Worm (Caenorhabditis elegans) whole organism, mixed stage, embryonic: ENCODE measurements around the gene F08F3.4.

Experiments used
- bed-3 ChIP-seq: fragments of 200-800 bp; sonication (Bioruptor generic); optimal IDR thresholded peaks from 3 replicates; lab custom pipeline; 2018; ENCODE audit warnings: mild to moderate bottlenecking, missing genetic modification characterization, moderate library complexity, missing compliant biosample characterization
- elt-1 ChIP-seq: sonication (generic microtip); optimal IDR thresholded peaks from 2 replicates; lab custom pipeline; 2017; ENCODE audit warnings: missing genetic modification characterization, mild to moderate bottlenecking, missing compliant biosample characterization, antibody characterized with exemption, moderate library complexity, borderline replicate concordance; ENCODE audit not compliant: insufficient read depth
- ham-2 ChIP-seq: fragments of 200-800 bp; sonication (Bioruptor generic); optimal IDR thresholded peaks from 2 replicates; lab custom pipeline; 2018; ENCODE audit warnings: mild to moderate bottlenecking, missing genetic modification characterization, missing compliant biosample characterization
- hlh-1 ChIP-seq: fragments of 150-350 bp; optimal IDR thresholded peaks from 2 replicates; lab custom pipeline; 2014; ENCODE audit warnings: missing biosample characterization, missing genetic modification reagents, missing genetic modification characterization
- lin-13 ChIP-seq: fragments of 150-350 bp; optimal IDR thresholded peaks from 2 replicates; lab custom pipeline; 2014; ENCODE audit warnings: missing biosample characterization, missing genetic modification characterization
- mab-5 ChIP-seq: fragments of 150-350 bp; optimal IDR thresholded peaks from 2 replicates; lab custom pipeline; 2014; ENCODE audit warnings: missing biosample characterization, missing genetic modification characterization
- nhr-12 ChIP-seq: fragments of 150-350 bp; optimal IDR thresholded peaks from 2 replicates; lab custom pipeline; 2014; ENCODE audit warnings: missing biosample characterization, missing genetic modification characterization
- nhr-28 ChIP-seq: fragments of 150-350 bp; optimal IDR thresholded peaks from 2 replicates; lab custom pipeline; 2014; ENCODE audit warnings: missing biosample characterization, missing genetic modification characterization
- nhr-76 ChIP-seq: sonication (generic microtip); optimal IDR thresholded peaks from 2 replicates; lab custom pipeline; 2017; ENCODE audit warnings: missing biosample characterization, missing genetic modification characterization
- pha-4 ChIP-seq: fragments of 150-350 bp; optimal IDR thresholded peaks from 2 replicates; lab custom pipeline; 2018; ENCODE audit warnings: missing biosample characterization, missing genetic modification reagents, missing genetic modification characterization
- sem-2 ChIP-seq: fragments of 200-800 bp; sonication (Bioruptor generic); optimal IDR thresholded peaks from 2 replicates; lab custom pipeline; 2018; ENCODE audit warnings: mild to moderate bottlenecking, missing genetic modification characterization, missing compliant biosample characterization
- snpc-4 ChIP-seq: fragments of 150-350 bp; optimal IDR thresholded peaks from 2 replicates; lab custom pipeline; 2014; ENCODE audit warnings: missing biosample characterization, missing genetic modification characterization
- unc-120 ChIP-seq: sonication (generic microtip); optimal IDR thresholded peaks from 2 replicates; lab custom pipeline; 2017; ENCODE audit warnings: missing genetic modification characterization, missing compliant biosample characterization; ENCODE audit not compliant: poor library complexity, severe bottlenecking
- unc-62 ChIP-seq: fragments of 150-350 bp; optimal IDR thresholded peaks from 2 replicates; lab custom pipeline; 2014; ENCODE audit warnings: missing biosample characterization, missing genetic modification reagents, missing genetic modification characterization

DNA sequence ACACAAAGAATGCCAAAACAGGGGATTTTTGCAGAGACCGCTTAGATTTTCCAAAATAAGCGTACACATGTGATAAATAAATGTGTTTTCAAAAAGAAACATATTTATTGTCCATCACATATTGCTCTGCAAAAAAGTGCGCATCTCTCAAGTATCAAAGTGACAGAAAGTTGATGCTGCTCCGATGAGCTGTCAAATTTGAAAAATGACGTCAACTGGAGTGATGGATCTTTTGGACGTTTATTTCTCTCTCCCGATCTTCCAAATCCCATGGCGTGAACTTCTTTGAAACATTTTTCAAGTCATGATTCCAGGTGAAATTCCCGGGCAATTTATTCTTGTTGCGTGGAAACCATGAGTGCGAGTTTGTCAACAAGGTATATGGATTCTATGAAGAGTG, 1.8 kb upstream of the F08F3.4 start:
- TF ChIP-seq pha-4 (tag; lab: Kevin White, UChicago) = no peak
- TF ChIP-seq elt-1 (tag; lab: Kevin White, UChicago) = no peak
- TF ChIP-seq unc-62 = peak; percentile 88
- TF ChIP-seq lin-13 (tag; lab: Kevin White, UChicago) = no peak
- no peak for TF ChIP-seq unc-120 (tag; lab: Kevin White, UChicago)
- TF ChIP-seq nhr-28 (tag; lab: Kevin White, UChicago) = no peak
- TF ChIP-seq nhr-12 (tag; lab: Kevin White, UChicago) = no peak
- no peak for TF ChIP-seq ham-2 (GFP tag; lab: Kevin White, UChicago)
- TF ChIP-seq nhr-76 = no peak
- TF ChIP-seq mab-5 = no peak
- no peak for TF ChIP-seq sem-2 (GFP tag; lab: Kevin White, UChicago)
- TF ChIP-seq snpc-4 (tag; lab: Kevin White, UChicago) = no peak
- TF ChIP-seq hlh-1 (tag; lab: Kevin White, UChicago) = no peak
- TF ChIP-seq bed-3 (GFP tag; lab: Kevin White, UChicago) = no peak
